Worm (Caenorhabditis elegans) whole organism, L1 larva: ENCODE data around the gene grd-10.

ENCODE experiments used
- ceh-88 ChIP-seq: fragments of 200-800 bp; sonication (Bioruptor generic); IDR thresholded peaks from 2 replicates; pipeline ENCODE4 v1.3.6; 2022; ENCODE audit warnings: missing genetic modification characterization, missing compliant biosample characterization
- efl-1 ChIP-seq, 4 experiments: fragments of 150-350 bp; optimal IDR thresholded peaks in 3 of 4; peaks in 1 of 4; 1 replicate in 1 of 4; 2 replicates in 3 of 4; lab custom pipeline; 2014; ENCODE audit warnings: missing biosample characterization in 2 of 4, missing genetic modification characterization in 2 of 4, missing genetic modification reagents in 2 of 4
- fkh-8 ChIP-seq: sonication (generic microtip); optimal IDR thresholded peaks from 2 replicates; lab custom pipeline; 2016; ENCODE audit warnings: mild to moderate bottlenecking, missing genetic modification characterization, missing compliant biosample characterization
- hlh-4 ChIP-seq: sonication (generic microtip); optimal IDR thresholded peaks from 2 replicates; lab custom pipeline; 2016; ENCODE audit warnings: mild to moderate bottlenecking, missing genetic modification characterization, missing compliant biosample characterization
- lir-3 ChIP-seq: sonication (generic microtip); optimal IDR thresholded peaks from 2 replicates; lab custom pipeline; 2016; ENCODE audit warnings: mild to moderate bottlenecking, missing genetic modification characterization, moderate library complexity, missing compliant biosample characterization; ENCODE audit not compliant: poor library complexity
- unc-130 ChIP-seq: fragments of 150-350 bp; optimal IDR thresholded peaks from 2 replicates; lab custom pipeline; 2017; ENCODE audit warnings: missing biosample characterization, missing genetic modification characterization, inconsistent platforms

The grd-10 gene

ce11 chrIV:3482195-3482959 is 41.5 kb downstream of the grd-10 start, which contains the start of gene srz-82:
Gene srz-82 (plus strand): TSS chrIV:3482895.
- TF ChIP-seq unc-130 (tag; lab: Kevin White, UChicago), result no peak
- TF ChIP-seq hlh-4 (tag; lab: Kevin White, UChicago), result peak; percentile 99
- peak; percentile 32 for TF ChIP-seq fkh-8 (tag; lab: Kevin White, UChicago)
- no peak for TF ChIP-seq ceh-88
- no peak for TF ChIP-seq lir-3 (tag; lab: Kevin White, UChicago)
- TF ChIP-seq efl-1 (optimal IDR thresholded peaks at IDR 0.05; lab: Kevin White, UChicago), result no peak
- peak in 1 of 2 experiments; percentile 15 for TF ChIP-seq efl-1 (GFP tag; optimal IDR thresholded peaks at IDR 0.05 in 1 of 2; lab: Kevin White, UChicago)
